Worm (Caenorhabditis elegans) whole organism, early embryonic: ENCODE results near the gene ulp-2.

ENCODE experiments used
- B0310.2 ChIP-seq: sonication (generic microtip); optimal IDR thresholded peaks from 2 replicates; lab custom pipeline; 2016; ENCODE audit warnings: mild to moderate bottlenecking, missing genetic modification characterization, missing compliant biosample characterization
- F13C5.2 ChIP-seq: sonication (generic microtip); optimal IDR thresholded peaks from 2 replicates; lab custom pipeline; 2017; ENCODE audit warnings: mild to moderate bottlenecking, missing genetic modification characterization, inconsistent platforms, missing compliant biosample characterization
- aly-1 ChIP-seq: sonication (generic microtip); optimal IDR thresholded peaks from 2 replicates; lab custom pipeline; 2016; ENCODE audit warnings: missing genetic modification characterization, missing compliant biosample characterization
- ama-1 ChIP-seq: fragments of 150-350 bp; optimal IDR thresholded peaks from 2 replicates; lab custom pipeline; 2014
- ceh-13 ChIP-seq: fragments of 200-800 bp; sonication (Bioruptor generic); optimal IDR thresholded peaks from 2 replicates; lab custom pipeline; 2018; ENCODE audit warnings: mild to moderate bottlenecking, missing genetic modification characterization, missing compliant biosample characterization
- ceh-36 ChIP-seq: sonication (generic microtip); optimal IDR thresholded peaks from 2 replicates; lab custom pipeline; 2016; ENCODE audit warnings: missing genetic modification characterization, inconsistent platforms, missing compliant biosample characterization
- ets-7 ChIP-seq: sonication (generic microtip); optimal IDR thresholded peaks from 2 replicates; lab custom pipeline; 2016; ENCODE audit warnings: missing genotype, missing genetic modification characterization, missing compliant biosample characterization
- flt-1 ChIP-seq: fragments of 200-800 bp; sonication (Bioruptor generic); IDR thresholded peaks from 2 replicates; pipeline ENCODE4 v1.3.6; 2022; ENCODE audit warnings: missing genetic modification characterization, missing compliant biosample characterization
- hmbx-1 ChIP-seq: sonication (generic microtip); optimal IDR thresholded peaks from 2 replicates; lab custom pipeline; 2016; ENCODE audit warnings: mild to moderate bottlenecking, missing genetic modification characterization, missing compliant biosample characterization
- hmg-4 ChIP-seq: fragments of 200-800 bp; sonication (Bioruptor generic); optimal IDR thresholded peaks from 2 replicates; lab custom pipeline; 2018; ENCODE audit warnings: mild to moderate bottlenecking, missing genetic modification characterization, missing compliant biosample characterization
- hnd-1 ChIP-seq: sonication (generic microtip); optimal IDR thresholded peaks from 2 replicates; lab custom pipeline; 2016; ENCODE audit warnings: missing genetic modification characterization, missing compliant biosample characterization
- pes-1 ChIP-seq: fragments of 200-800 bp; sonication (Bioruptor generic); IDR thresholded peaks from 2 replicates; pipeline ENCODE4 v1.3.6; 2022; ENCODE audit warnings: missing genetic modification reagents, missing genetic modification characterization, missing compliant biosample characterization
- scrt-1 ChIP-seq: fragments of 200-800 bp; sonication (Bioruptor generic); IDR thresholded peaks from 2 replicates; pipeline ENCODE4 v1.3.6; 2022; ENCODE audit warnings: missing genetic modification characterization, missing compliant biosample characterization
- sea-1 ChIP-seq: fragments of 200-800 bp; sonication (Bioruptor generic); conservative IDR thresholded peaks from 2 replicates; pipeline ENCODE4 v1.3.6; 2022; ENCODE audit warnings: missing genetic modification characterization, missing compliant biosample characterization
- tbx-11 ChIP-seq: fragments of 200-800 bp; sonication (Bioruptor generic); IDR thresholded peaks from 2 replicates; pipeline ENCODE4 v1.3.6; 2022; ENCODE audit warnings: missing genetic modification characterization, missing compliant biosample characterization
- tbx-37 ChIP-seq: fragments of 200-800 bp; sonication (Bioruptor generic); conservative IDR thresholded peaks from 2 replicates; pipeline ENCODE4 v1.3.6; 2022; ENCODE audit warnings: missing genetic modification reagents, missing genetic modification characterization, missing compliant biosample characterization
- tra-4 ChIP-seq: sonication (generic microtip); optimal IDR thresholded peaks from 2 replicates; lab custom pipeline; 2017; ENCODE audit warnings: missing genetic modification characterization, missing compliant biosample characterization

ulp-2 gene

DNA sequence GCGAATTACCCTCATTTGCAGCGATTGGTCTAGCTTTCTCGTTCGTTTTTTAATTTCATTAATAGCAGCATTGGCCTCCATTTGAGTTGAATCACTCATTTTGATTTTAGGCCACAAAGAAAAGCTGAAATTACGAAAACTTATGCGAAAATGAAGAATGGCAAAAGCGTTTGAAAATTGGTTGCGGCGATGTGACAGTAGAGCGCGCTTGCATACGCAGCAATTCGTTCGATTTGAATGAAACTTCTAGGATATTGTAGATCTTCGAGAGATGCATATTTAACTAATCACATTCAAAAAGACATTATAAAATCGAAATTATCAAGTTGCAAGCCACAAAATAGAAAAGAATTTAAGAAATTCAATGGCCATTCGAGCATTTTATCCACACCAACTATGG is at the start of gene ulp-2:
Gene ulp-2 (minus strand): TSS at position 158 of the 400 bp plus-strand sequence.
- TF ChIP-seq B0310.2 (tag; lab: Kevin White, UChicago) (no peak), tra-4 (tag; lab: Kevin White, UChicago) (no peak), ama-1 (lab: Kevin White, UChicago) (no peak), pes-1 (GFP tag; lab: Robert Waterston, UW) (no peak), hmbx-1 (no peak), aly-1 (tag; lab: Kevin White, UChicago) (no peak), ceh-36 (tag; lab: Kevin White, UChicago) (no peak), hmg-4 (GFP tag; lab: Kevin White, UChicago) (no peak)

DNA sequence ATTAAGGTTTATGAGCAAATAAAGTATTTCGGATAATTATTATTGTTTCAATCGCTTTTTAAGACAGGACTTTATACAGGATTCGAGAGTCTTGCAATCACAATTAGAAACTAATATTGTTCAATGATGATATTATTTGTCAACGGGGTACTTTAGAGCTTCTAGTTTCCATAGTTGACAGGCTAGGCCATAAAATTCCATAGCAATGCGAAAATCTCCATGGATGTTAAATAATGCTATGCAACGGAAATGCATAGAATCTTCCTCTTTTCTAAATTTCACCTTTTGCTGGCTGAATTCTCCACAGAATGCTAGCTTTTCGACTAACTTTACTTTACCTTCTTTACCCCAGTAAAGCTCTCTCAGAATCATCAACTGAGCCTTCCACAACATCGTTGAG is 48.4 kb upstream of the ulp-2 start, which contains the start of gene F59A6.3:
Gene F59A6.3 (plus strand): TSS at position 301 of the 400 bp plus-strand sequence.
- TF ChIP-seq ama-1 (lab: Kevin White, UChicago), result no peak
- TF ChIP-seq sea-1 (GFP tag; lab: Robert Waterston, UW), result no peak
- no peak for TF ChIP-seq scrt-1 (GFP tag; lab: Robert Waterston, UW)
- no peak for TF ChIP-seq ceh-13 (GFP tag; lab: Kevin White, UChicago)
- no peak for TF ChIP-seq F13C5.2 (tag; lab: Kevin White, UChicago)
- TF ChIP-seq tra-4 (tag; lab: Kevin White, UChicago), result no peak
- TF ChIP-seq hmg-4 (GFP tag; lab: Kevin White, UChicago), result no peak
- TF ChIP-seq tbx-37 (GFP tag; lab: Robert Waterston, UW), result no peak
- no peak for TF ChIP-seq ets-7 (tag; lab: Kevin White, UChicago)
- TF ChIP-seq pes-1 (GFP tag; lab: Robert Waterston, UW), result no peak
- no peak for TF ChIP-seq tbx-11 (GFP tag; lab: Robert Waterston, UW)
- no peak for TF ChIP-seq hmbx-1
- TF ChIP-seq flt-1 (GFP tag; lab: Robert Waterston, UW), result no peak
- TF ChIP-seq hnd-1 (tag; lab: Kevin White, UChicago), result no peak
- no peak for TF ChIP-seq aly-1 (tag; lab: Kevin White, UChicago)
- no peak for TF ChIP-seq ceh-36 (tag; lab: Kevin White, UChicago)
- no peak for TF ChIP-seq B0310.2 (tag; lab: Kevin White, UChicago)

DNA sequence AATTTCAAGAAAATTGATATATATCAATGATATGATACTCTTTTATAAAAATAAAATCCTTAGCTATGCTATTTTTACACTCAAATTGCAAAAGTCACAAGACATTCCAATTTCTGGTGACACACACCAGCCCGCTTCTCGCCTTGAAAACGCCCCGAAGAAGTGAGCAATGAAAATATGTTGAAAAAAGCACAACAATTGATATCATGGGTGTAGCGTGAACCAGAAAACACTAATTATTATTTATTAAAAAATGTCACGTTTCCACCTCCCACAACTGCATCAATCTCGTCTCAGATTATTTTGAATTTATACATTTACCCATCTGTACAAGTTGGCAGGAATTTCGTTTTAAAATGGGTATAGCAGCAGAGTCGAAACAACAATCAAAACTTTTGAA is 45.1 kb upstream of the ulp-2 start, which contains the start of gene F59A6.4:
Gene F59A6.4 (plus strand): TSS at position 301 of the 400 bp plus-strand sequence.
- TF ChIP-seq hmg-4 (GFP tag; lab: Kevin White, UChicago), result no peak
- no peak for TF ChIP-seq flt-1 (GFP tag; lab: Robert Waterston, UW)
- TF ChIP-seq tbx-11 (GFP tag; lab: Robert Waterston, UW), result no peak
- no peak for TF ChIP-seq tbx-37 (GFP tag; lab: Robert Waterston, UW)
- no peak for TF ChIP-seq hmbx-1
- TF ChIP-seq ceh-13 (GFP tag; lab: Kevin White, UChicago), result no peak
- no peak for TF ChIP-seq pes-1 (GFP tag; lab: Robert Waterston, UW)
- no peak for TF ChIP-seq B0310.2 (tag; lab: Kevin White, UChicago)
- TF ChIP-seq ets-7 (tag; lab: Kevin White, UChicago), result no peak
- TF ChIP-seq F13C5.2 (tag; lab: Kevin White, UChicago), result no peak
- no peak for TF ChIP-seq hnd-1 (tag; lab: Kevin White, UChicago)
- TF ChIP-seq tra-4 (tag; lab: Kevin White, UChicago), result no peak
- no peak for TF ChIP-seq aly-1 (tag; lab: Kevin White, UChicago)
- TF ChIP-seq ceh-36 (tag; lab: Kevin White, UChicago), result no peak
- no peak for TF ChIP-seq scrt-1 (GFP tag; lab: Robert Waterston, UW)

DNA sequence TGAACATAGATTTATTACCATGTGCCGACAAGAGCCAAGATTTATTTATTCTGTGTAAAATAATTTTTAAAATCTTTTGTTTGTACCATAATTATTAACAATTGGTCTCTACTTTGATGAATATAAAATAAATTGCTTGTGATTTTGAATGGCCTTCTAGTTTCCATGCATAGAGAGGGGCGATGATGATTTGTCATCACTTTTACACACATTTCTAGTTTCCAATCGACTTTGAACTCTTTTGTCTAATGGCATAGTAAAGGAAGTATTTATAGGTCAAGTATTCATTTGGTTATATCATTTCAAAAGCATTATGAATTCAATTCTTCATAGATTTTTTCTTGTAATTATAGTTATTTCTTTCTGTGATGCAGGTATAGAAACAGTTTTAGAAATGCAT is 44.0 kb upstream of the ulp-2 start, which contains the start of gene F59A6.10:
Gene F59A6.10 (plus strand): TSS at position 301 of the 400 bp plus-strand sequence.
- TF ChIP-seq pes-1 (GFP tag; lab: Robert Waterston, UW), result no peak
- TF ChIP-seq scrt-1 (GFP tag; lab: Robert Waterston, UW), result no peak
- TF ChIP-seq hnd-1 (tag; lab: Kevin White, UChicago), result no peak
- TF ChIP-seq F13C5.2 (tag; lab: Kevin White, UChicago), result no peak
- no peak for TF ChIP-seq hmbx-1
- no peak for TF ChIP-seq tra-4 (tag; lab: Kevin White, UChicago)
- TF ChIP-seq flt-1 (GFP tag; lab: Robert Waterston, UW), result no peak
- TF ChIP-seq aly-1 (tag; lab: Kevin White, UChicago), result no peak
- TF ChIP-seq sea-1 (GFP tag; lab: Robert Waterston, UW), result no peak

DNA sequence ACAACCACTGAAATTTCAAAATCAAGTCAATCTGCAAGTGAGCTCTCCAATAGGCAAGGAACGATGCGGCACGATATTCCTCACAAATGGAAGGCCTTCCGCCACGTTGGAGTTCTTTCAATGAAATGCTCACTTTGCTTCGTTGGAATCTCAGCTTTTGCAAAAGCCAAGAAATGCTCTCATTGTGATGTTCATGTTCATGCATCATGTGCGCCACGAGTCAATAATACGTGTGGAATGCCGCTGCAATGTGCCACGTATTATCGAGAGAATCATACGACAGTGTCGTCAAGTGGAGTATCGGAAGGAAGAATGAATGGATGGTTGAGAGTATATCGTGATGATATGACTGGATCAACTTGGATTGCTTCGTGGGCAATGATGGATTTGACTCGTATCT is 42.2 kb upstream of the ulp-2 start:
- no peak for TF ChIP-seq ets-7 (tag; lab: Kevin White, UChicago)

DNA sequence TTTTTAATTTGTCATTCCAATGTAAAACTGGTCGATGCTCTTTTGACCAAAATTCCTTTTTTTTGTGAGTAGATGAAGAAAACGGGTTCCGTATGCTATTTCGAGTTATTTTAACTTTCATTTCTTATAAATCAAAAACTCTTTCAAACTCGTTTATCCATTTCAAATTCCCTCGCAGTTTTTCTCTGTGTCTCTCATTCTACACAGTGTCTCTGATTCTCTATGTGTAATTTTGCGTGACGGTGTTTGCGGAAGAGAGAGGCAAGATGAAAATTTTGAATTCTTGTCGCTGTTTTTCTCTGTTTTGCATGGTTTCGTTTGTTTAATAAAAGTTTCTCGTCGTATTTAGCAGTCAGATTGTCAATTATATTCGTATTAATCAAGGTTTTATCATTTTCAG is 39.4 kb upstream of the ulp-2 start, which contains the start of gene citk-2:
Gene citk-2 (plus strand): TSS at position 399 of the 400 bp plus-strand sequence.
- TF ChIP-seq F13C5.2 (tag; lab: Kevin White, UChicago), result peak; percentile 70
- TF ChIP-seq aly-1 (tag; lab: Kevin White, UChicago), result no peak

DNA sequence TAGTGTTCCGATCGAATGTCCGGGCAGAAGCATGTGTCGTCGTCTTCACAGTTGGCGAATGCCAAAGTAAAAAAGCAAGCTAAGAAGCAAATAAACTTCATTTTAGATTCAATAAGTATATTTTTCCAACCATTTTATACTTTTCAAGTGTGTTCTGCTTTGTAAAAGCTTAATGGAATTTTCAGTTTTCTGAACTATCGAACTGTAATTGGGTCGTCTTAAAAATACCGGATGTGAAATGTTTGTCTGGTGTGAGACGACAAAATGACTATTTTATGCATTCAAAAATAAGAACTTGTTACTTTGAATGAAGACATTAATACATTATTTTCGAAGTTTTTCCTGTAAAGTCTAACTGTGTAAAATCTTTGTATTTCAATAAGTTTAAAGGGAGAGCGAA is 39.0 kb upstream of the ulp-2 start, which contains the start of gene F59A6.11:
Gene F59A6.11 (minus strand): TSS at position 101 of the 400 bp plus-strand sequence.
- no peak for TF ChIP-seq scrt-1 (GFP tag; lab: Robert Waterston, UW)
- no peak for TF ChIP-seq hmg-4 (GFP tag; lab: Kevin White, UChicago)

DNA sequence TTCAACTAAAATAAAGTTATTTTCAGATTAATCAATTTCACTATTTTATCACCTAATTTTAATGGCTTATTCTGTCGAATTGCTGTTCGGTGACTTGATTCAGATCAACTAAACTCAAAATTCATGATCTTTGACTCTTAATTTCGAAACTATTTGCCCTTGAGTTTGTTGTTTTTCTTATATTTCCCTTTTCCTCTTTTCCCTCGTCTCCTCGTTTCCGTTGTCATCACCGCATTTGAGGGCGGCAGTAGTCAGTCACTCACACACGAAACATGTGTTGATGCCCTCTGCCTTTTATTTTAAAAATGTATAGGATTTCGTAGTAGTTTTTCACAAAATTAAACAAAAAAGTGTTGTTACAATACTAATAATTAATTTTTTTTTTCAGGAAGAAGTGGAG is 35.3 kb upstream of the ulp-2 start, which contains the start of gene rnh-1.0:
Gene rnh-1.0 (plus strand): TSS at position 389 of the 400 bp plus-strand sequence.
- TF ChIP-seq tra-4 (tag; lab: Kevin White, UChicago) (no peak), scrt-1 (GFP tag; lab: Robert Waterston, UW) (no peak), ama-1 (lab: Kevin White, UChicago) (no peak), hmbx-1 (no peak), B0310.2 (tag; lab: Kevin White, UChicago) (no peak), aly-1 (tag; lab: Kevin White, UChicago) (no peak), tbx-37 (GFP tag; lab: Robert Waterston, UW) (no peak), tbx-11 (GFP tag; lab: Robert Waterston, UW) (no peak), hmg-4 (GFP tag; lab: Kevin White, UChicago) (no peak), F13C5.2 (tag; lab: Kevin White, UChicago) (no peak), hnd-1 (tag; lab: Kevin White, UChicago) (no peak), ceh-13 (GFP tag; lab: Kevin White, UChicago) (no peak), ceh-36 (tag; lab: Kevin White, UChicago) (no peak), sea-1 (GFP tag; lab: Robert Waterston, UW) (no peak), flt-1 (GFP tag; lab: Robert Waterston, UW) (no peak), pes-1 (GFP tag; lab: Robert Waterston, UW) (no peak), ets-7 (tag; lab: Kevin White, UChicago) (no peak)
